Worm (Caenorhabditis elegans) whole organism, L4 larva: ENCODE measurements around the gene C49A9.1.

ENCODE experiments used
- aly-2 ChIP-seq: sonication (generic microtip); optimal IDR thresholded peaks from 2 replicates; lab custom pipeline; 2018; ENCODE audit warnings: missing biosample characterization, missing genetic modification characterization
- dve-1 ChIP-seq: sonication (generic microtip); optimal IDR thresholded peaks from 2 replicates; lab custom pipeline; 2017; ENCODE audit warnings: antibody characterized with exemption, mild to moderate bottlenecking, missing genetic modification characterization, missing compliant biosample characterization; ENCODE audit not compliant: insufficient read depth
- nhr-42 ChIP-seq: fragments of 200-800 bp; sonication (Bioruptor generic); IDR thresholded peaks from 2 replicates; pipeline ENCODE4 v1.3.6; 2022; ENCODE audit warnings: missing genetic modification characterization, missing compliant biosample characterization
- snpc-4 ChIP-seq: fragments of 150-350 bp; optimal IDR thresholded peaks from 2 replicates; lab custom pipeline; 2014; ENCODE audit warnings: missing biosample characterization, missing genetic modification characterization
- unc-39 ChIP-seq: sonication (generic microtip); optimal IDR thresholded peaks from 2 replicates; lab custom pipeline; 2017; ENCODE audit warnings: missing biosample characterization, missing genetic modification characterization

DNA sequence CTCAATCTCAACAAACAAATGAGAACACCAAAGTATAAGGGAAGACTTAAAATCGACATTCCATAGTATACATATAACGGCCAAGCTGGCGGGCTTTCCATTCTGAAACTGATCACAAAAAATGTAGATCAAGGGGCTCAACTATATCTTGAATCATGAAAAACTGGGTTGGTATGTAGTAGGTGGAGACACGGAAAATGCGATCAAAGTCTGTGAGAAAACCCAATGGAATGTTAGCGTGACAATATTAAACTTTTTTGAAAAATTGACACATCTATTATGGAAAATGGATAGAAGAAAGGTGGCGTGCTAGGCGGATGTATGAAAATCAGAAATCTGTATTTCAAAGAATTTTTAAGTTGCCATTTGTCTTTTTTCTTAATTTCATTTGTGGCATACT is 35.3 kb downstream of the C49A9.1 start, which contains the start of gene srv-28:
- TF ChIP-seq unc-39 (tag; lab: Kevin White, UChicago) (no peak), aly-2 (tag; lab: Kevin White, UChicago) (no peak), dve-1 (tag; lab: Kevin White, UChicago) (no peak), nhr-42 (GFP tag; lab: Robert Waterston, UW) (no peak), snpc-4 (no peak)
